Worm (Caenorhabditis elegans) whole organism, L3 larva: Measurements from ENCODE around the gene srx-102.

ENCODE experiments used
- R02D3.7 ChIP-seq: fragments of 150-350 bp; optimal IDR thresholded peaks from 2 replicates; lab custom pipeline; 2014; ENCODE audit warnings: missing biosample characterization, missing genetic modification characterization
- ZK546.5 ChIP-seq: sonication (generic microtip); optimal IDR thresholded peaks from 2 replicates; lab custom pipeline; 2017; ENCODE audit warnings: missing biosample characterization, missing genetic modification characterization
- aly-2 ChIP-seq: fragments of 150-350 bp; optimal IDR thresholded peaks from 2 replicates; lab custom pipeline; 2014; ENCODE audit warnings: missing biosample characterization, missing genetic modification characterization
- ama-1 ChIP-seq: fragments of 150-350 bp; optimal IDR thresholded peaks from 2 replicates; lab custom pipeline; 2018
- ceh-28 ChIP-seq: fragments of 150-350 bp; optimal IDR thresholded peaks from 2 replicates; lab custom pipeline; 2014; ENCODE audit warnings: missing biosample characterization, missing genetic modification reagents, missing genetic modification characterization
- ceh-82 ChIP-seq: fragments of 150-350 bp; optimal IDR thresholded peaks from 2 replicates; lab custom pipeline; 2014; ENCODE audit warnings: missing biosample characterization, missing genetic modification characterization
- ceh-9 ChIP-seq: sonication (generic microtip); optimal IDR thresholded peaks from 2 replicates; lab custom pipeline; 2018; ENCODE audit warnings: missing biosample characterization, missing genetic modification characterization
- egl-27 ChIP-seq: sonication (generic microtip); optimal IDR thresholded peaks from 4 replicates; lab custom pipeline; 2017; ENCODE audit warnings: missing biosample characterization, missing genetic modification reagents, missing genetic modification characterization
- egl-5 ChIP-seq: fragments of 150-350 bp; optimal IDR thresholded peaks from 2 replicates; lab custom pipeline; 2017; ENCODE audit warnings: missing biosample characterization, missing genetic modification reagents, missing genetic modification characterization, inconsistent platforms
- elt-1 ChIP-seq: fragments of 150-350 bp; optimal IDR thresholded peaks from 2 replicates; lab custom pipeline; 2014; ENCODE audit warnings: missing biosample characterization, missing genetic modification characterization
- elt-2 ChIP-seq: sonication (generic microtip); optimal IDR thresholded peaks from 2 replicates; lab custom pipeline; 2016; ENCODE audit warnings: missing genetic modification reagents, mild to moderate bottlenecking, missing genetic modification characterization, missing compliant biosample characterization
- elt-3 ChIP-seq, 3 experiments: fragments of 150-350 bp in 1 of 3; sonication (generic microtip) in 2 of 3; optimal IDR thresholded peaks; 2 replicates in 2 of 3; 4 replicates in 1 of 3; lab custom pipeline; 2014 to 2017; ENCODE audit warnings: missing biosample characterization in 3 of 3, missing genetic modification characterization in 3 of 3
- fkh-10 ChIP-seq: sonication (generic microtip); optimal IDR thresholded peaks from 2 replicates; lab custom pipeline; 2017; ENCODE audit warnings: missing biosample characterization, missing genetic modification reagents, missing genetic modification characterization
- fkh-2 ChIP-seq: fragments of 150-350 bp; optimal IDR thresholded peaks from 2 replicates; lab custom pipeline; 2014; ENCODE audit warnings: missing biosample characterization, missing genetic modification reagents, missing genetic modification characterization
- fos-1 ChIP-seq: fragments of 150-350 bp; optimal IDR thresholded peaks from 2 replicates; lab custom pipeline; 2014; ENCODE audit warnings: missing biosample characterization, missing genetic modification characterization
- lin-39 ChIP-seq: fragments of 150-350 bp; optimal IDR thresholded peaks from 2 replicates; lab custom pipeline; 2018; ENCODE audit warnings: missing biosample characterization, missing genetic modification reagents, missing genetic modification characterization
- mdl-1 ChIP-seq: fragments of 150-350 bp; optimal IDR thresholded peaks from 2 replicates; lab custom pipeline; 2014; ENCODE audit warnings: missing biosample characterization, missing genetic modification characterization
- mml-1 ChIP-seq: fragments of 150-350 bp; sonication (generic microtip); optimal IDR thresholded peaks from 3 replicates; lab custom pipeline; 2014; ENCODE audit warnings: missing biosample characterization, missing genetic modification characterization
- nfya-1 ChIP-seq: sonication (generic microtip); optimal IDR thresholded peaks from 2 replicates; lab custom pipeline; 2017; ENCODE audit warnings: missing genetic modification characterization, mild to moderate bottlenecking, missing compliant biosample characterization, antibody characterized with exemption, moderate library complexity; ENCODE audit not compliant: insufficient read depth
- nhr-11 ChIP-seq: fragments of 150-350 bp; optimal IDR thresholded peaks from 2 replicates; lab custom pipeline; 2014; ENCODE audit warnings: missing biosample characterization, missing genetic modification characterization
- nhr-23 ChIP-seq: fragments of 150-350 bp; optimal IDR thresholded peaks from 2 replicates; lab custom pipeline; 2014; ENCODE audit warnings: missing biosample characterization, missing genetic modification reagents, missing genetic modification characterization
- nhr-237 ChIP-seq: fragments of 150-350 bp; optimal IDR thresholded peaks from 2 replicates; lab custom pipeline; 2014; ENCODE audit warnings: missing biosample characterization, missing genetic modification characterization
- nhr-28 ChIP-seq: fragments of 150-350 bp; optimal IDR thresholded peaks from 2 replicates; lab custom pipeline; 2014; ENCODE audit warnings: missing biosample characterization, missing genetic modification characterization
- nhr-43 ChIP-seq: sonication (generic microtip); optimal IDR thresholded peaks from 2 replicates; lab custom pipeline; 2016; ENCODE audit warnings: mild to moderate bottlenecking, missing genetic modification characterization, missing compliant biosample characterization; ENCODE audit not compliant: poor library complexity, severe bottlenecking
- nhr-67 ChIP-seq: fragments of 150-350 bp; optimal IDR thresholded peaks from 2 replicates; lab custom pipeline; 2014; ENCODE audit warnings: missing biosample characterization, missing genetic modification characterization
- nhr-76 ChIP-seq: fragments of 150-350 bp; sonication (generic microtip); optimal IDR thresholded peaks from 5 replicates; lab custom pipeline; 2014; ENCODE audit warnings: missing biosample characterization, missing genetic modification characterization
- sea-2 ChIP-seq: fragments of 150-350 bp; sonication (generic microtip); optimal IDR thresholded peaks from 4 replicates; lab custom pipeline; 2014; ENCODE audit warnings: missing biosample characterization, missing genetic modification reagents, missing genetic modification characterization
- snpc-4 ChIP-seq: fragments of 150-350 bp; optimal IDR thresholded peaks from 2 replicates; lab custom pipeline; 2014; ENCODE audit warnings: missing biosample characterization, missing genetic modification characterization
- tbx-2 ChIP-seq: sonication (generic microtip); optimal IDR thresholded peaks from 2 replicates; lab custom pipeline; 2016; ENCODE audit warnings: mild to moderate bottlenecking, missing genetic modification characterization, missing compliant biosample characterization
- unc-39 ChIP-seq: sonication (generic microtip); optimal IDR thresholded peaks from 4 replicates; lab custom pipeline; 2017; ENCODE audit warnings: missing biosample characterization, missing genetic modification characterization
- unc-62 ChIP-seq: fragments of 150-350 bp; sonication (generic microtip); optimal IDR thresholded peaks from 4 replicates; lab custom pipeline; 2014; ENCODE audit warnings: missing biosample characterization, missing genetic modification reagents, missing genetic modification characterization
- ztf-11 ChIP-seq: fragments of 150-350 bp; optimal IDR thresholded peaks from 2 replicates; lab custom pipeline; 2014; ENCODE audit warnings: missing biosample characterization, missing genetic modification characterization
- ztf-4 ChIP-seq: fragments of 150-350 bp; optimal IDR thresholded peaks from 2 replicates; lab custom pipeline; 2014; ENCODE audit warnings: missing biosample characterization, missing genetic modification characterization

The srx-102 gene

ce11 chrII:3659776-3660175, 34.8 kb downstream of the srx-102 start, which contains the start of gene F19B10.4:
Gene F19B10.4 (plus strand): TSS chrII:3660076.
- TF ChIP-seq nhr-237 (tag; lab: Kevin White, UChicago) (no peak), nhr-11 (tag; lab: Kevin White, UChicago) (no peak), nfya-1 (no peak), ztf-11 (tag; lab: Kevin White, UChicago) (no peak), ceh-82 (tag; lab: Kevin White, UChicago) (no peak), sea-2 (GFP tag; lab: Kevin White, UChicago) (no peak), R02D3.7 (no peak), mml-1 (tag; lab: Kevin White, UChicago) (no peak), elt-2 (tag; lab: Kevin White, UChicago) (no peak), unc-39 (tag; lab: Kevin White, UChicago) (no peak), nhr-28 (no peak), elt-3 (tag; optimal IDR thresholded peaks at IDR 0.05; lab: Kevin White, UChicago) (no peak), nhr-23 (tag; lab: Kevin White, UChicago) (no peak), ama-1 (lab: Kevin White, UChicago) (no peak), nhr-76 (tag; lab: Kevin White, UChicago) (no peak), tbx-2 (no peak), egl-27 (no peak), elt-1 (tag; lab: Kevin White, UChicago) (no peak), nhr-43 (no peak), nhr-67 (no peak)

ce11 chrII:3655378-3655777, 39.2 kb downstream of the srx-102 start, which contains the start of gene F19B10.5:
Gene F19B10.5 (plus strand): TSS chrII:3655678.
- TF ChIP-seq ztf-4 (tag; lab: Kevin White, UChicago) (no peak), unc-39 (tag; lab: Kevin White, UChicago) (no peak), fkh-2 (no peak), nhr-11 (tag; lab: Kevin White, UChicago) (no peak), ceh-9 (tag; lab: Kevin White, UChicago) (no peak), ceh-28 (tag; lab: Kevin White, UChicago) (no peak), nhr-76 (tag; lab: Kevin White, UChicago) (no peak), snpc-4 (tag; lab: Kevin White, UChicago) (no peak), nhr-237 (tag; lab: Kevin White, UChicago) (no peak), ama-1 (lab: Kevin White, UChicago) (no peak), mml-1 (tag; lab: Kevin White, UChicago) (no peak), ZK546.5 (tag; lab: Kevin White, UChicago) (no peak), unc-62 (GFP tag; lab: Kevin White, UChicago) (no peak), fkh-10 (no peak), egl-27 (no peak), nfya-1 (no peak), fos-1 (tag; lab: Kevin White, UChicago) (no peak), sea-2 (GFP tag; lab: Kevin White, UChicago) (no peak), aly-2 (no peak)

- TF ChIP-seq sea-2 (GFP tag; lab: Kevin White, UChicago), result no peak
- no peak for TF ChIP-seq ama-1 (lab: Kevin White, UChicago)
- no peak for TF ChIP-seq nhr-237 (tag; lab: Kevin White, UChicago)
- no peak for TF ChIP-seq fkh-2
- no peak for TF ChIP-seq nhr-43
- TF ChIP-seq fos-1 (tag; lab: Kevin White, UChicago), result no peak
- no peak for TF ChIP-seq mdl-1 (tag; lab: Kevin White, UChicago)
- TF ChIP-seq nhr-76 (tag; lab: Kevin White, UChicago), result no peak
- TF ChIP-seq ZK546.5 (tag; lab: Kevin White, UChicago), result no peak
- no peak for TF ChIP-seq lin-39 (tag; lab: Kevin White, UChicago)
- no peak for TF ChIP-seq egl-5 (tag; lab: Kevin White, UChicago)
- TF ChIP-seq nhr-28, result no peak
- no peak for TF ChIP-seq nhr-67
- TF ChIP-seq ceh-9 (tag; lab: Kevin White, UChicago), result no peak
These were observed 47.5 kb downstream of the srx-102 start, which contains the start of gene fbxb-33 for ce11 chrII:3647111-3647510. Gene fbxb-33 (plus strand): TSS chrII:3647411.
